Fruit fly (Drosophila melanogaster) whole organism, embryonic: ENCODE measurements around the gene CG14229.
A peak's percentile ranks its signal among the peaks of the same experiment; 100 is the strongest.

Source experiments
- Bdp1 ChIP-seq: fragments of 200-800 bp; sonication (Bioruptor generic); optimal IDR thresholded peaks from 3 replicates; lab custom pipeline; 2016; ENCODE audit warnings: missing biosample characterization, missing genetic modification characterization
- CG10543 ChIP-seq: fragments of 200-800 bp; sonication (Bioruptor generic); optimal IDR thresholded peaks from 3 replicates; lab custom pipeline; 2017; ENCODE audit warnings: missing biosample characterization, mild to moderate bottlenecking, missing genetic modification characterization, moderate library complexity
- CG11456 ChIP-seq: fragments of 200-800 bp; sonication (Bioruptor generic); IDR thresholded peaks from 3 replicates; pipeline ENCODE4 v1.3.6; 2022; ENCODE audit warnings: missing biosample characterization, missing genetic modification characterization
- CG13624 ChIP-seq: fragments of 200-800 bp; sonication (Bioruptor generic); optimal IDR thresholded peaks from 2 replicates; lab custom pipeline; 2016; ENCODE audit warnings: missing biosample characterization, missing genetic modification characterization
- CG15601 ChIP-seq: fragments of 200-800 bp; sonication (Bioruptor generic); optimal IDR thresholded peaks from 3 replicates; lab custom pipeline; 2019; ENCODE audit warnings: missing biosample characterization, mild to moderate bottlenecking, missing genetic modification characterization, moderate library complexity
- CG16813 ChIP-seq: fragments of 200-800 bp; sonication (Bioruptor generic); IDR thresholded peaks from 3 replicates; pipeline ENCODE4 v1.3.6; 2022; ENCODE audit warnings: missing biosample characterization, missing genetic modification characterization; ENCODE audit not compliant: partially characterized antibody
- CG16863 ChIP-seq: fragments of 200-800 bp; sonication (Bioruptor generic); optimal IDR thresholded peaks from 3 replicates; lab custom pipeline; 2016; ENCODE audit warnings: missing biosample characterization, missing genetic modification characterization
- CG2116 ChIP-seq: fragments of 200-800 bp; sonication (Bioruptor generic); optimal IDR thresholded peaks from 3 replicates; lab custom pipeline; 2018; ENCODE audit warnings: missing biosample characterization, mild to moderate bottlenecking, missing genetic modification characterization
- CG2678 ChIP-seq: fragments of 200-800 bp; sonication (Bioruptor generic); optimal IDR thresholded peaks from 3 replicates; lab custom pipeline; 2019; ENCODE audit warnings: missing biosample characterization, mild to moderate bottlenecking, missing genetic modification characterization, moderate library complexity
- CG3163 ChIP-seq: fragments of 200-800 bp; sonication (Bioruptor generic); optimal IDR thresholded peaks from 3 replicates; lab custom pipeline; 2016; ENCODE audit warnings: missing biosample characterization, missing genetic modification characterization
- CG33213 ChIP-seq: fragments of 200-800 bp; sonication (Bioruptor generic); optimal IDR thresholded peaks from 3 replicates; lab custom pipeline; 2016; ENCODE audit warnings: missing biosample characterization, missing genetic modification characterization
- CG4404 ChIP-seq: fragments of 200-800 bp; sonication (Bioruptor generic); IDR thresholded peaks from 2 replicates; pipeline ENCODE4 v1.3.6; 2022; ENCODE audit warnings: missing biosample characterization, missing genetic modification characterization
- CG4424 ChIP-seq: fragments of 200-800 bp; sonication (Bioruptor generic); optimal IDR thresholded peaks from 3 replicates; lab custom pipeline; 2016; ENCODE audit warnings: missing biosample characterization, missing genetic modification characterization
- CG4617 ChIP-seq: fragments of 200-800 bp; sonication (Bioruptor generic); optimal IDR thresholded peaks from 3 replicates; lab custom pipeline; 2016; ENCODE audit warnings: missing biosample characterization, missing genetic modification characterization, borderline replicate concordance
- CG6689 ChIP-seq: fragments of 200-800 bp; sonication (Bioruptor generic); IDR thresholded peaks from 2 replicates; pipeline ENCODE4 v1.3.6; 2022; ENCODE audit warnings: missing biosample characterization, missing genetic modification characterization
- CG8290 ChIP-seq, 3 experiments: fragments of 200-800 bp; sonication (Bioruptor generic); optimal IDR thresholded peaks; 2 replicates each; lab custom pipeline; 2016 to 2019; ENCODE audit warnings: missing biosample characterization in 3 of 3, missing genetic modification characterization in 3 of 3, mild to moderate bottlenecking in 2 of 3, moderate library complexity in 1 of 3
- Camta ChIP-seq: fragments of 200-800 bp; sonication (Bioruptor generic); optimal IDR thresholded peaks from 2 replicates; lab custom pipeline; 2016; ENCODE audit warnings: missing biosample characterization, missing genetic modification characterization
- Dip2 ChIP-seq: fragments of 200-800 bp; sonication (Bioruptor generic); IDR thresholded peaks from 2 replicates; pipeline ENCODE4 v1.3.6; 2022; ENCODE audit warnings: missing biosample characterization, missing genetic modification characterization
- Dll ChIP-seq: fragments of 200-800 bp; sonication (Bioruptor generic); IDR thresholded peaks from 4 replicates; pipeline ENCODE4 v1.3.6; 2022; ENCODE audit warnings: missing biosample characterization, missing genetic modification characterization; ENCODE audit not compliant: partially characterized antibody
- Doc3 ChIP-seq: fragments of 200-800 bp; sonication (Bioruptor generic); IDR thresholded peaks from 3 replicates; pipeline ENCODE4 v1.3.6; 2022; ENCODE audit warnings: missing biosample characterization, missing genetic modification characterization; ENCODE audit not compliant: partially characterized antibody
- E2f1 ChIP-seq: fragments of 200-800 bp; sonication (Bioruptor generic); IDR thresholded peaks from 2 replicates; pipeline ENCODE4 v1.3.6; 2022; ENCODE audit warnings: missing biosample characterization, missing genetic modification characterization
- GATAe ChIP-seq: fragments of 200-800 bp; sonication (Bioruptor generic); conservative IDR thresholded peaks from 2 replicates; pipeline ENCODE4 v1.3.6; 2022; ENCODE audit warnings: missing biosample characterization, missing genetic modification characterization
- HLH3B ChIP-seq: fragments of 200-800 bp; sonication (Bioruptor generic); IDR thresholded peaks from 2 replicates; pipeline ENCODE4 v1.3.6; 2022; ENCODE audit warnings: missing biosample characterization, missing genetic modification characterization
- HLHmδ ChIP-seq: fragments of 200-800 bp; sonication (Bioruptor generic); optimal IDR thresholded peaks from 2 replicates; lab custom pipeline; 2018; ENCODE audit warnings: missing biosample characterization, mild to moderate bottlenecking, missing genetic modification characterization, moderate library complexity
- MESR4 ChIP-seq: fragments of 200-800 bp; sonication (Bioruptor generic); optimal IDR thresholded peaks from 2 replicates; lab custom pipeline; 2018; ENCODE audit warnings: missing biosample characterization, mild to moderate bottlenecking, missing genetic modification characterization, moderate library complexity
- Med ChIP-seq: fragments of 200-800 bp; sonication (Bioruptor generic); peaks from one replicate; lab custom pipeline; 2016; ENCODE audit warnings: missing biosample characterization, missing genetic modification characterization, mild to moderate bottlenecking, inconsistent platforms, moderate library complexity
- Nf-YA ChIP-seq: fragments of 200-800 bp; sonication (Bioruptor generic); IDR thresholded peaks from 2 replicates; pipeline ENCODE4 v1.3.6; 2022; ENCODE audit warnings: missing biosample characterization, missing genetic modification characterization
- Six4 ChIP-seq: fragments of 200-800 bp; sonication (Bioruptor generic); optimal IDR thresholded peaks from 2 replicates; lab custom pipeline; 2016; ENCODE audit warnings: missing biosample characterization, missing genetic modification characterization
- Trl ChIP-seq, 3 experiments: fragments of >200 bp in 2 of 3; fragments of 200-800 bp in 1 of 3; sonication (Bioruptor generic) in 1 of 3; optimal IDR thresholded peaks; 2 replicates in 1 of 3; 3 replicates in 2 of 3; lab custom pipeline; 2016 to 2017; ENCODE audit warnings: missing biosample characterization in 1 of 3, missing genetic modification characterization in 1 of 3
- Vsx1 ChIP-seq: fragments of 200-800 bp; sonication (Bioruptor generic); optimal IDR thresholded peaks from 2 replicates; lab custom pipeline; 2017; ENCODE audit warnings: missing biosample characterization, mild to moderate bottlenecking, missing genetic modification characterization, missing genetic modification reagents
- YL-1 ChIP-seq: fragments of 200-800 bp; sonication (Bioruptor generic); optimal IDR thresholded peaks from 3 replicates; lab custom pipeline; 2017; ENCODE audit warnings: missing biosample characterization, mild to moderate bottlenecking, missing genetic modification characterization
- ara ChIP-seq: fragments of 200-800 bp; sonication (Bioruptor generic); IDR thresholded peaks from 2 replicates; pipeline ENCODE4 v1.3.6; 2022; ENCODE audit warnings: missing biosample characterization, missing genetic modification characterization
- cg ChIP-seq: fragments of 200-800 bp; sonication (Bioruptor generic); optimal IDR thresholded peaks from 3 replicates; lab custom pipeline; 2019; ENCODE audit warnings: missing biosample characterization, mild to moderate bottlenecking, missing genetic modification characterization, moderate library complexity
- chinmo ChIP-seq: fragments of 200-800 bp; sonication (Bioruptor generic); IDR thresholded peaks from 4 replicates; pipeline ENCODE4 v1.3.6; 2022; ENCODE audit warnings: missing biosample characterization, missing genetic modification characterization; ENCODE audit not compliant: partially characterized antibody
- ci ChIP-seq: fragments of 200-800 bp; sonication (Bioruptor generic); IDR thresholded peaks from 3 replicates; pipeline ENCODE4 v1.3.6; 2022; ENCODE audit warnings: missing biosample characterization, missing genetic modification characterization
- crc ChIP-seq: fragments of 200-800 bp; sonication (Bioruptor generic); optimal IDR thresholded peaks from 2 replicates; lab custom pipeline; 2016; ENCODE audit warnings: missing biosample characterization, missing genetic modification characterization
- ems ChIP-seq: fragments of 200-800 bp; sonication (Bioruptor generic); optimal IDR thresholded peaks from 3 replicates; lab custom pipeline; 2016; ENCODE audit warnings: missing biosample characterization, missing genetic modification characterization
- ewg ChIP-seq: fragments of 200-800 bp; sonication (Bioruptor generic); optimal IDR thresholded peaks from 3 replicates; lab custom pipeline; 2017; ENCODE audit warnings: mild to moderate bottlenecking, missing biosample characterization, missing genetic modification reagents, missing genetic modification characterization
- insv ChIP-seq, 2 experiments: fragments of 200-800 bp; sonication (Bioruptor generic); optimal IDR thresholded peaks; 3 replicates each; lab custom pipeline; 2016 to 2018; ENCODE audit warnings: missing biosample characterization in 2 of 2, missing genetic modification characterization in 2 of 2
- jumu ChIP-seq: fragments of 200-800 bp; sonication (Bioruptor generic); optimal IDR thresholded peaks from 3 replicates; lab custom pipeline; 2016; ENCODE audit warnings: missing biosample characterization, missing genetic modification characterization
- kay ChIP-seq: fragments of 200-800 bp; sonication (Bioruptor generic); optimal IDR thresholded peaks from 2 replicates; lab custom pipeline; 2016; ENCODE audit warnings: missing biosample characterization, missing genetic modification characterization
- p53 ChIP-seq: fragments of 200-800 bp; sonication (Bioruptor generic); optimal IDR thresholded peaks from 2 replicates; lab custom pipeline; 2016; ENCODE audit warnings: missing biosample characterization, missing genetic modification characterization
- run ChIP-seq: fragments of 200-800 bp; sonication (Bioruptor generic); optimal IDR thresholded peaks from 3 replicates; lab custom pipeline; 2018; ENCODE audit warnings: missing biosample characterization, mild to moderate bottlenecking, missing genetic modification characterization
- sens-2 ChIP-seq: fragments of 200-800 bp; sonication (Bioruptor generic); IDR thresholded peaks from 2 replicates; pipeline ENCODE4 v1.3.6; 2022; ENCODE audit warnings: missing biosample characterization, missing genetic modification characterization
- sob ChIP-seq: fragments of 200-800 bp; sonication (Bioruptor generic); IDR thresholded peaks from 2 replicates; pipeline ENCODE4 v1.3.6; 2022; ENCODE audit warnings: missing biosample characterization, missing genetic modification characterization
- wek ChIP-seq: fragments of 200-800 bp; sonication (Bioruptor generic); optimal IDR thresholded peaks from 3 replicates; lab custom pipeline; 2018; ENCODE audit warnings: missing biosample characterization, mild to moderate bottlenecking, missing genetic modification characterization, moderate library complexity
- zf30C ChIP-seq: fragments of 200-800 bp; sonication (Bioruptor generic); optimal IDR thresholded peaks from 3 replicates; lab custom pipeline; 2018; ENCODE audit warnings: missing biosample characterization, mild to moderate bottlenecking, missing genetic modification characterization
- zfh1 ChIP-seq: fragments of 200-800 bp; sonication (Bioruptor generic); IDR thresholded peaks from 3 replicates; pipeline ENCODE4 v1.3.6; 2022; ENCODE audit warnings: missing biosample characterization, missing genetic modification characterization

The CG14229 gene

DNA sequence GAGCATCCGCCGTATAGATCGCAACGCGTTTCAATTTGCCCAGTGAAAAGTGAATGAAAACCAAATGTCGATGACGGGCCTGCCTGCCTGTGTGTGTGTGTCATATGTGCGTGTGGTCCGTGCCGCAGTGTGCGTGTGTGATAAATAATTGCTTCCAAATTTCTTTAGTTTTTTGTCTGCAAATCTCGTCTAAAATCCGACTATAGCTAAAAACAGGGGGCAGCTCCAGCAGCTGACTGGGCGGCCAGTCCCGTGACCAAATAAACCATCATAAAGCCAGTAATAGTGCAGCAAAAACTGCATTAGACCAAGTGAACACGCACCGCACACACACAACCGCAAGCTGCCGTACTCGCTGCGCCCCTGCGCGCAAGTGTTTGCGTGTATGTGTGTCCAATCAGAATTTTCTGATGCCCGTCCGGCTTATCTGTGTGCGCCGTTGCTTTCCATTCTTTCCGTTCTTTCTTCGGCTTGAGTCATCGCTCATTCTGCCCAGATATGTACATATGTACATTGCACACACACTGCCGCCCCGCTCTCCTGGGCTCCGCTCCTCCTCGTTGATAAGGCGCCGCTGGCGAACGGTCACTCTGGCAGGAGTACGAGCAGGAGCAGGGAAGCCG, 2.3 kb upstream of the CG14229 start (continued):
- no peak for TF ChIP-seq CG16813 (GFP tag; lab: Robert Waterston, UW)
- TF ChIP-seq MESR4 (GFP tag; lab: Kevin White, UChicago): peak; percentile 20
- no peak for TF ChIP-seq CG6689 (GFP tag; lab: Robert Waterston, UW)
- no peak for TF ChIP-seq Dip2
- peak; percentile 21; the same call in 1 of the 2 replicates for TF ChIP-seq ara (GFP tag; lab: Robert Waterston, UW)
- no peak for TF ChIP-seq Six4 (GFP tag; lab: Kevin White, UChicago)
- TF ChIP-seq Dll (GFP tag; lab: Robert Waterston, UW): 0 out of 4 replicates have a peak, but pooled peaks have one; percentile 40
- TF ChIP-seq wek (GFP tag; lab: Kevin White, UChicago): peak; percentile 40
- TF ChIP-seq cg (GFP tag; lab: Kevin White, UChicago): peak; percentile 98
- TF ChIP-seq insv (GFP tag; optimal IDR thresholded peaks at IDR 0.05; lab: Kevin White, UChicago): peak; percentile 65 to 93
- TF ChIP-seq ewg (GFP tag; lab: Kevin White, UChicago): peak; percentile 25
- no peak for TF ChIP-seq CG15601 (tag; lab: Kevin White, UChicago)
- TF ChIP-seq jumu (GFP tag; lab: Kevin White, UChicago): peak; percentile 24
- TF ChIP-seq ci (GFP tag; lab: Robert Waterston, UW): peak; percentile 56; the same call in 1 of the 3 replicates
- TF ChIP-seq HLHmδ: peak; percentile 39
- no peak for TF ChIP-seq ems
- 0 out of 2 replicates have a peak, but pooled peaks have one; percentile 15 for TF ChIP-seq sob (GFP tag; lab: Robert Waterston, UW)
- TF ChIP-seq CG2678 (tag; lab: Kevin White, UChicago): no peak
- TF ChIP-seq CG3163: no peak
- no peak for TF ChIP-seq run (tag; lab: Kevin White, UChicago)
- TF ChIP-seq zfh1: 0 out of 3 replicates have a peak, but pooled peaks have one; percentile 27
- peak; percentile 1 for TF ChIP-seq CG16863 (GFP tag; lab: Kevin White, UChicago)
- TF ChIP-seq GATAe (GFP tag; lab: Robert Waterston, UW): 0 out of 2 replicates have a peak, but pooled peaks have one; percentile 22
- TF ChIP-seq CG4617 (GFP tag; lab: Kevin White, UChicago): peak; percentile 17
- peak; percentile 37 for TF ChIP-seq YL-1 (GFP tag; lab: Kevin White, UChicago)
- TF ChIP-seq p53 (GFP tag; lab: Kevin White, UChicago): no peak
- no peak for TF ChIP-seq Nf-YA
- no peak for TF ChIP-seq E2f1 (GFP tag; lab: Robert Waterston, UW)
- TF ChIP-seq kay (GFP tag; lab: Kevin White, UChicago): peak; percentile 21
- TF ChIP-seq CG4404 (GFP tag; lab: Robert Waterston, UW): no peak
- no peak for TF ChIP-seq zf30C (GFP tag; lab: Kevin White, UChicago)
- peak in 1 of 2 experiments; percentile 10 for TF ChIP-seq Trl (optimal IDR thresholded peaks at IDR 0.05; lab: Kevin White, UChicago)
- TF ChIP-seq Trl (GFP tag; optimal IDR thresholded peaks at IDR 0.05; lab: Kevin White, UChicago): no peak
- TF ChIP-seq Med (GFP tag; lab: Kevin White, UChicago): peak; percentile 61
- TF ChIP-seq CG33213: no peak
- peak; percentile 42 for TF ChIP-seq CG10543 (GFP tag; lab: Kevin White, UChicago)
- no peak for TF ChIP-seq Camta (GFP tag; lab: Kevin White, UChicago)
- TF ChIP-seq CG4424 (GFP tag; lab: Kevin White, UChicago): no peak
- no peak for TF ChIP-seq Doc3 (GFP tag; lab: Robert Waterston, UW)
- TF ChIP-seq CG2116 (GFP tag; lab: Kevin White, UChicago): no peak
- no peak for TF ChIP-seq CG8290 (GFP tag; optimal IDR thresholded peaks at IDR 0.05; lab: Kevin White, UChicago)
- no peak for TF ChIP-seq CG8290 (tag; optimal IDR thresholded peaks at IDR 0.05; lab: Kevin White, UChicago)
- no peak for TF ChIP-seq crc (GFP tag; lab: Kevin White, UChicago)
- no peak for TF ChIP-seq Vsx1 (GFP tag; lab: Kevin White, UChicago)
- TF ChIP-seq HLH3B (GFP tag; lab: Robert Waterston, UW): peak; percentile 26; the same call in 1 of the 2 replicates
- no peak for TF ChIP-seq sens-2 (GFP tag; lab: Robert Waterston, UW)
- 0 out of 4 replicates have a peak, but pooled peaks have one; percentile 61 for TF ChIP-seq chinmo (GFP tag; lab: Robert Waterston, UW)
- TF ChIP-seq CG13624 (GFP tag; lab: Kevin White, UChicago): no peak
- TF ChIP-seq Bdp1: peak; percentile 11
- TF ChIP-seq CG11456 (GFP tag; lab: Robert Waterston, UW): 0 out of 3 replicates have a peak, but pooled peaks have one; percentile 22
